Worm (Caenorhabditis elegans) whole organism, L3 larva: ENCODE measurements around the gene ZC513.14.
A peak's percentile ranks its signal among the peaks of the same experiment; 100 is the strongest.

Experiments used
- R02D3.7 ChIP-seq: fragments of 150-350 bp; optimal IDR thresholded peaks from 2 replicates; lab custom pipeline; 2014; ENCODE audit warnings: missing biosample characterization, missing genetic modification characterization
- ZK546.5 ChIP-seq: sonication (generic microtip); optimal IDR thresholded peaks from 2 replicates; lab custom pipeline; 2017; ENCODE audit warnings: missing biosample characterization, missing genetic modification characterization
- ama-1 ChIP-seq: fragments of 150-350 bp; optimal IDR thresholded peaks from 2 replicates; lab custom pipeline; 2018
- ceh-16 ChIP-seq: sonication (generic microtip); optimal IDR thresholded peaks from 2 replicates; lab custom pipeline; 2017; ENCODE audit warnings: missing biosample characterization, missing genetic modification characterization
- ceh-28 ChIP-seq: fragments of 150-350 bp; optimal IDR thresholded peaks from 2 replicates; lab custom pipeline; 2014; ENCODE audit warnings: missing biosample characterization, missing genetic modification reagents, missing genetic modification characterization
- ceh-9 ChIP-seq: sonication (generic microtip); optimal IDR thresholded peaks from 2 replicates; lab custom pipeline; 2018; ENCODE audit warnings: missing biosample characterization, missing genetic modification characterization
- daf-12 ChIP-seq: fragments of 150-350 bp; optimal IDR thresholded peaks from 2 replicates; lab custom pipeline; 2014; ENCODE audit warnings: missing biosample characterization, missing genetic modification reagents, missing genetic modification characterization
- egl-27 ChIP-seq: sonication (generic microtip); optimal IDR thresholded peaks from 4 replicates; lab custom pipeline; 2017; ENCODE audit warnings: missing biosample characterization, missing genetic modification reagents, missing genetic modification characterization
- elt-3 ChIP-seq, 3 experiments: fragments of 150-350 bp in 1 of 3; sonication (generic microtip) in 2 of 3; optimal IDR thresholded peaks; 2 replicates in 2 of 3; 4 replicates in 1 of 3; lab custom pipeline; 2014 to 2017; ENCODE audit warnings: missing biosample characterization in 3 of 3, missing genetic modification characterization in 3 of 3
- eor-1 ChIP-seq, 2 experiments: fragments of 150-350 bp; optimal IDR thresholded peaks; 2 replicates each; lab custom pipeline; 2014 to 2018; ENCODE audit warnings: missing biosample characterization in 2 of 2, missing genetic modification characterization in 2 of 2
- fkh-10 ChIP-seq: sonication (generic microtip); optimal IDR thresholded peaks from 2 replicates; lab custom pipeline; 2017; ENCODE audit warnings: missing biosample characterization, missing genetic modification reagents, missing genetic modification characterization
- fos-1 ChIP-seq: fragments of 150-350 bp; optimal IDR thresholded peaks from 2 replicates; lab custom pipeline; 2014; ENCODE audit warnings: missing biosample characterization, missing genetic modification characterization
- hmg-11 ChIP-seq: sonication (generic microtip); optimal IDR thresholded peaks from 2 replicates; lab custom pipeline; 2016; ENCODE audit warnings: missing genetic modification characterization, missing compliant biosample characterization
- jun-1 ChIP-seq: fragments of 150-350 bp; optimal IDR thresholded peaks from 2 replicates; lab custom pipeline; 2014; ENCODE audit warnings: missing biosample characterization, missing genetic modification reagents, missing genetic modification characterization
- lin-15B ChIP-seq: fragments of 150-350 bp; optimal IDR thresholded peaks from 2 replicates; lab custom pipeline; 2014; ENCODE audit warnings: missing biosample characterization, missing genetic modification characterization
- lsy-12 ChIP-seq: sonication (generic microtip); optimal IDR thresholded peaks from 2 replicates; lab custom pipeline; 2016; ENCODE audit warnings: mild to moderate bottlenecking, missing genetic modification characterization, missing compliant biosample characterization
- mdl-1 ChIP-seq: fragments of 150-350 bp; optimal IDR thresholded peaks from 2 replicates; lab custom pipeline; 2014; ENCODE audit warnings: missing biosample characterization, missing genetic modification characterization
- mml-1 ChIP-seq: fragments of 150-350 bp; sonication (generic microtip); optimal IDR thresholded peaks from 3 replicates; lab custom pipeline; 2014; ENCODE audit warnings: missing biosample characterization, missing genetic modification characterization
- nfya-1 ChIP-seq: sonication (generic microtip); optimal IDR thresholded peaks from 2 replicates; lab custom pipeline; 2017; ENCODE audit warnings: missing genetic modification characterization, mild to moderate bottlenecking, missing compliant biosample characterization, antibody characterized with exemption, moderate library complexity; ENCODE audit not compliant: insufficient read depth
- nhr-23 ChIP-seq: fragments of 150-350 bp; optimal IDR thresholded peaks from 2 replicates; lab custom pipeline; 2014; ENCODE audit warnings: missing biosample characterization, missing genetic modification reagents, missing genetic modification characterization
- nhr-237 ChIP-seq: fragments of 150-350 bp; optimal IDR thresholded peaks from 2 replicates; lab custom pipeline; 2014; ENCODE audit warnings: missing biosample characterization, missing genetic modification characterization
- nhr-25 ChIP-seq: sonication (generic microtip); optimal IDR thresholded peaks from 2 replicates; lab custom pipeline; 2017; ENCODE audit warnings: missing biosample characterization, missing genetic modification characterization
- nhr-43 ChIP-seq: sonication (generic microtip); optimal IDR thresholded peaks from 2 replicates; lab custom pipeline; 2016; ENCODE audit warnings: mild to moderate bottlenecking, missing genetic modification characterization, missing compliant biosample characterization; ENCODE audit not compliant: poor library complexity, severe bottlenecking
- nhr-76 ChIP-seq: fragments of 150-350 bp; sonication (generic microtip); optimal IDR thresholded peaks from 5 replicates; lab custom pipeline; 2014; ENCODE audit warnings: missing biosample characterization, missing genetic modification characterization
- nhr-77 ChIP-seq: fragments of 150-350 bp; optimal IDR thresholded peaks from 2 replicates; lab custom pipeline; 2014; ENCODE audit warnings: missing biosample characterization, missing genetic modification characterization
- pqm-1 ChIP-seq: fragments of 150-350 bp; optimal IDR thresholded peaks from 2 replicates; lab custom pipeline; 2017; ENCODE audit warnings: missing biosample characterization, missing genetic modification characterization, inconsistent platforms
- sea-2 ChIP-seq: fragments of 150-350 bp; sonication (generic microtip); optimal IDR thresholded peaks from 4 replicates; lab custom pipeline; 2014; ENCODE audit warnings: missing biosample characterization, missing genetic modification reagents, missing genetic modification characterization
- snpc-4 ChIP-seq: fragments of 150-350 bp; optimal IDR thresholded peaks from 2 replicates; lab custom pipeline; 2014; ENCODE audit warnings: missing biosample characterization, missing genetic modification characterization
- tbx-2 ChIP-seq: sonication (generic microtip); optimal IDR thresholded peaks from 2 replicates; lab custom pipeline; 2016; ENCODE audit warnings: mild to moderate bottlenecking, missing genetic modification characterization, missing compliant biosample characterization
- unc-39 ChIP-seq: sonication (generic microtip); optimal IDR thresholded peaks from 4 replicates; lab custom pipeline; 2017; ENCODE audit warnings: missing biosample characterization, missing genetic modification characterization
- ztf-4 ChIP-seq: fragments of 150-350 bp; optimal IDR thresholded peaks from 2 replicates; lab custom pipeline; 2014; ENCODE audit warnings: missing biosample characterization, missing genetic modification characterization

The ZC513.14 gene

ce11 chrV:8000929-8001513, 34.8 kb downstream of the ZC513.14 start, which contains the start of gene Y97E10AR.1 (continued):
- TF ChIP-seq nhr-23, result peak; percentile 48
- no peak for TF ChIP-seq ceh-28 (tag; lab: Kevin White, UChicago)
- TF ChIP-seq ceh-9 (tag; lab: Kevin White, UChicago), result no peak
- no peak for TF ChIP-seq ZK546.5 (tag; lab: Kevin White, UChicago)
- no peak for TF ChIP-seq ceh-16 (tag; lab: Kevin White, UChicago)
- TF ChIP-seq nhr-76 (tag; lab: Kevin White, UChicago), result no peak
- peak; percentile 58 for TF ChIP-seq sea-2 (GFP tag; lab: Kevin White, UChicago)
- peak; percentile 73 for TF ChIP-seq jun-1 (tag; lab: Kevin White, UChicago)
- no peak for TF ChIP-seq unc-39 (tag; lab: Kevin White, UChicago)
- no peak for TF ChIP-seq nhr-237
- peak; percentile 82 for TF ChIP-seq nfya-1 (tag; lab: Kevin White, UChicago)
- no peak for TF ChIP-seq ama-1 (lab: Kevin White, UChicago)
- TF ChIP-seq ztf-4 (tag; lab: Kevin White, UChicago), result no peak
- peak; percentile 49 for TF ChIP-seq fkh-10
- TF ChIP-seq snpc-4, result peak; percentile 76
- peak; percentile 15 for TF ChIP-seq R02D3.7
- no peak for TF ChIP-seq daf-12 (tag; lab: Kevin White, UChicago)

ce11 chrV:7995878-7996277, 40.0 kb downstream of the ZC513.14 start, which contains the start of gene Y97E10AR.2:
TSS of gene Y97E10AR.2 (plus strand) at chrV:7996178.
- no peak for TF ChIP-seq jun-1 (tag; lab: Kevin White, UChicago)
- TF ChIP-seq sea-2 (GFP tag; lab: Kevin White, UChicago), result no peak
- no peak for TF ChIP-seq ceh-28 (tag; lab: Kevin White, UChicago)
- no peak for TF ChIP-seq nhr-237
- TF ChIP-seq ztf-4 (tag; lab: Kevin White, UChicago), result no peak
- TF ChIP-seq elt-3 (tag; optimal IDR thresholded peaks at IDR 0.05; lab: Kevin White, UChicago), result no peak
- no peak for TF ChIP-seq nhr-25 (tag; lab: Kevin White, UChicago)
- no peak for TF ChIP-seq pqm-1
- no peak for TF ChIP-seq snpc-4
- TF ChIP-seq, all 47 proteins: peak for 0

DNA sequence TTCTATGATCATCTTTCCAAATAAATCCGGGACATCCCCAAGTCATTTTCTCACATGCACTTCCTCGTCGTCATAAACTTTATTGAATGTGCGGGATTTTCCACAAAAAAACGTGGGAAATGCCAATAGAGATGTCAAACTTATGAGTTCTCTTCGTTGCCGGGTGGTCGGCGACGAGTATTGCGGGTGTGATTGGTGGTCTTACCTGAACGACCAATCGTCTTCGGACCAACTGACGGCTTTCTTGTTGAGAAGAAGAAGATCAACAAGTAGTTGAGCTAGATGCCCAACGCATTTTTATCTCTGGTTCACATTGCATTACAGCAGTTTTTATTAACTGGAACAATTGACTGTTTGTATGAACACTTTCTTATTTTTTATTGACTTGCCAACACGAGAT, 40.7 kb downstream of the ZC513.14 start:
- TF ChIP-seq nfya-1 (tag; lab: Kevin White, UChicago), result peak; percentile 62
- TF ChIP-seq unc-39 (tag; lab: Kevin White, UChicago), result no peak
- no peak for TF ChIP-seq jun-1 (tag; lab: Kevin White, UChicago)
- TF ChIP-seq fos-1 (tag; lab: Kevin White, UChicago), result no peak
- TF ChIP-seq ceh-16 (tag; lab: Kevin White, UChicago), result no peak
- no peak for TF ChIP-seq tbx-2 (tag; lab: Kevin White, UChicago)
- no peak for TF ChIP-seq egl-27 (tag; lab: Kevin White, UChicago)

ce11 chrV:7994570-7994969, 41.3 kb downstream of the ZC513.14 start, which contains the start of gene ceh-76:
TSS of gene ceh-76 (minus strand) at chrV:7994670.
- TF ChIP-seq ceh-9 (tag; lab: Kevin White, UChicago), result no peak
- TF ChIP-seq mdl-1 (tag; lab: Kevin White, UChicago), result no peak
- no peak for TF ChIP-seq snpc-4
- TF ChIP-seq lsy-12 (tag; lab: Kevin White, UChicago), result no peak
- TF ChIP-seq nhr-25 (tag; lab: Kevin White, UChicago), result no peak
- no peak for TF ChIP-seq unc-39 (tag; lab: Kevin White, UChicago)
- no peak for TF ChIP-seq tbx-2 (tag; lab: Kevin White, UChicago)
- no peak for TF ChIP-seq eor-1 (tag; optimal IDR thresholded peaks at IDR 0.05; lab: Kevin White, UChicago)
- no peak for TF ChIP-seq mml-1 (tag; lab: Kevin White, UChicago)
- no peak for TF ChIP-seq nhr-76 (tag; lab: Kevin White, UChicago)
- TF ChIP-seq nhr-77, result no peak
- TF ChIP-seq fkh-10, result no peak
- TF ChIP-seq daf-12 (tag; lab: Kevin White, UChicago), result no peak
- TF ChIP-seq hmg-11 (tag; lab: Kevin White, UChicago), result no peak

DNA sequence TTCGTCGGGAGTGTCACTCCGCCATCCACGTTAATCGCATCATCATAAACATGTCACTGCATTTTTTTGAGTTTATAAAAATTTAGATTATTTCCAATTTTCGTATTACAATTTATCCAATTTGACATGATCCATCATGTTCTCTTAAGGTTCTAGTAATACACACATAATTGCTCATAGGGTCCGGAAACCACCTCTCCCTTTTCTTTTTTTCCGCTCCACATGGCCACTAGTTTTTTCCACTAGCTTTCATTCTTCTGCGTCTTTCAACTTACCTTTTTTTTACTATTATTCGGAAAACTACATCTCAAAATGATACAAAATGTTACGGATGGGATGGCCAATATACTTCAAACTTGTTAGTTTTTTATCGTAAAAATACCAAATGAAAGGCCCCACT, 50.0 kb downstream of the ZC513.14 start, which contains the start of gene Y97E10AL.1:
Gene Y97E10AL.1, plus strand, starts transcription at position 301 of the 400 bp plus-strand sequence.
- TF ChIP-seq ceh-16 (tag; lab: Kevin White, UChicago) (no peak), nhr-23 (no peak), jun-1 (tag; lab: Kevin White, UChicago) (no peak), tbx-2 (tag; lab: Kevin White, UChicago) (no peak), pqm-1 (no peak), nhr-237 (no peak), nhr-43 (tag; lab: Kevin White, UChicago) (no peak), unc-39 (tag; lab: Kevin White, UChicago) (no peak), egl-27 (tag; lab: Kevin White, UChicago) (no peak), lin-15B (tag; lab: Kevin White, UChicago) (no peak), mml-1 (tag; lab: Kevin White, UChicago) (no peak)
